Fruit fly (Drosophila melanogaster) whole organism, prepupa: Measurements from ENCODE around the gene CG5079.
A peak's percentile ranks its signal among the peaks of the same experiment; 100 is the strongest.

Experiments
- CG10631 ChIP-seq: fragments of 200-800 bp; sonication (Bioruptor generic); optimal IDR thresholded peaks from 2 replicates; lab custom pipeline; 2016; ENCODE audit warnings: missing biosample characterization, missing genetic modification characterization
- CG10669 ChIP-seq: fragments of 200-800 bp; sonication (Bioruptor generic); optimal IDR thresholded peaks from 3 replicates; lab custom pipeline; 2018; ENCODE audit warnings: missing biosample characterization, mild to moderate bottlenecking, missing genetic modification characterization, moderate library complexity
- CG11762 ChIP-seq: fragments of 200-800 bp; sonication (Bioruptor generic); optimal IDR thresholded peaks from 3 replicates; lab custom pipeline; 2016; ENCODE audit warnings: missing biosample characterization, missing genetic modification characterization; ENCODE audit not compliant: insufficient read depth
- CG11902 ChIP-seq: fragments of 200-800 bp; sonication (Bioruptor generic); optimal IDR thresholded peaks from 3 replicates; lab custom pipeline; 2016; ENCODE audit warnings: missing biosample characterization, missing genetic modification characterization
- CG15336 ChIP-seq: fragments of 200-800 bp; sonication (Bioruptor generic); IDR thresholded peaks from 2 replicates; pipeline ENCODE4 v1.3.6; 2022; ENCODE audit warnings: missing biosample characterization, missing genetic modification characterization
- CG16779 ChIP-seq: fragments of 200-800 bp; sonication (Bioruptor generic); optimal IDR thresholded peaks from 3 replicates; lab custom pipeline; 2017; ENCODE audit warnings: missing biosample characterization, mild to moderate bottlenecking, missing genetic modification characterization
- CG3032 ChIP-seq: fragments of 200-800 bp; optimal IDR thresholded peaks from 2 replicates; lab custom pipeline; 2019; ENCODE audit warnings: missing biosample characterization, mild to moderate bottlenecking, missing genetic modification characterization, moderate library complexity
- CG31627 ChIP-seq: fragments of 200-800 bp; sonication (Bioruptor generic); optimal IDR thresholded peaks from 3 replicates; lab custom pipeline; 2016; ENCODE audit warnings: missing biosample characterization, missing genetic modification characterization
- CG3919 ChIP-seq: fragments of 200-800 bp; sonication (Bioruptor generic); optimal IDR thresholded peaks from 3 replicates; lab custom pipeline; 2016; ENCODE audit warnings: missing biosample characterization, missing genetic modification characterization
- CG6792 ChIP-seq: fragments of 200-800 bp; sonication (Bioruptor generic); optimal IDR thresholded peaks from 3 replicates; lab custom pipeline; 2016; ENCODE audit warnings: missing biosample characterization, missing genetic modification characterization
- CG6854 ChIP-seq: fragments of 200-800 bp; sonication (Bioruptor generic); optimal IDR thresholded peaks from 2 replicates; lab custom pipeline; 2017; ENCODE audit warnings: missing biosample characterization, mild to moderate bottlenecking, missing genetic modification characterization
- CG7368 ChIP-seq: fragments of 200-800 bp; sonication (Bioruptor generic); optimal IDR thresholded peaks from 3 replicates; lab custom pipeline; 2016; ENCODE audit warnings: missing biosample characterization, missing genetic modification characterization
- CG8119 ChIP-seq: fragments of 200-800 bp; sonication (Bioruptor generic); IDR thresholded peaks from 3 replicates; pipeline ENCODE4 v1.3.6; 2022; ENCODE audit warnings: missing biosample characterization, missing genetic modification characterization
- CG8319 ChIP-seq: fragments of 200-800 bp; sonication (Bioruptor generic); optimal IDR thresholded peaks from 3 replicates; lab custom pipeline; 2016; ENCODE audit warnings: missing biosample characterization, missing genetic modification characterization
- CG8632 ChIP-seq: fragments of 200-800 bp; sonication (Bioruptor generic); optimal IDR thresholded peaks from 3 replicates; lab custom pipeline; 2016; ENCODE audit warnings: missing biosample characterization, missing genetic modification characterization
- Eip75B ChIP-seq: fragments of 200-800 bp; sonication (Bioruptor generic); optimal IDR thresholded peaks from 3 replicates; lab custom pipeline; 2016; ENCODE audit warnings: missing biosample characterization, missing genetic modification characterization
- Eip78C ChIP-seq: fragments of 200-800 bp; sonication (Bioruptor generic); peaks from one replicate; lab custom pipeline; 2016; ENCODE audit warnings: missing biosample characterization, missing genetic modification characterization
- Eip93F ChIP-seq: fragments of 200-800 bp; sonication (Bioruptor generic); optimal IDR thresholded peaks from 2 replicates; lab custom pipeline; 2016; ENCODE audit warnings: missing biosample characterization, mild to moderate bottlenecking, missing genetic modification characterization
- Ets96B ChIP-seq: fragments of 200-800 bp; optimal IDR thresholded peaks from 2 replicates; lab custom pipeline; 2019; ENCODE audit warnings: missing biosample characterization, mild to moderate bottlenecking, missing genetic modification characterization, moderate library complexity
- Gug ChIP-seq: fragments of 200-800 bp; sonication (Bioruptor generic); IDR thresholded peaks from 2 replicates; pipeline ENCODE4 v1.3.6; 2022; ENCODE audit warnings: missing biosample characterization, missing genetic modification characterization
- Hr39 ChIP-seq: fragments of 200-800 bp; sonication (Bioruptor generic); optimal IDR thresholded peaks from 2 replicates; lab custom pipeline; 2016; ENCODE audit warnings: missing biosample characterization, missing genetic modification characterization
- Lpt ChIP-seq: fragments of 200-800 bp; sonication (Bioruptor generic); optimal IDR thresholded peaks from 3 replicates; lab custom pipeline; 2016; ENCODE audit warnings: missing biosample characterization, missing genetic modification characterization
- Met ChIP-seq: fragments of 200-800 bp; sonication (Bioruptor generic); optimal IDR thresholded peaks from 3 replicates; lab custom pipeline; 2016; ENCODE audit warnings: missing biosample characterization, missing genetic modification characterization
- OdsH ChIP-seq: fragments of 200-800 bp; sonication (Bioruptor generic); optimal IDR thresholded peaks from 3 replicates; lab custom pipeline; 2016; ENCODE audit warnings: missing biosample characterization, missing genetic modification characterization
- Smox ChIP-seq: fragments of 200-800 bp; sonication (Bioruptor generic); optimal IDR thresholded peaks from 3 replicates; lab custom pipeline; 2016; ENCODE audit warnings: missing biosample characterization, missing genetic modification characterization
- Sox14 ChIP-seq: fragments of 200-800 bp; sonication (Bioruptor generic); optimal IDR thresholded peaks from 3 replicates; lab custom pipeline; 2016; ENCODE audit warnings: missing biosample characterization, missing genetic modification characterization
- Sox15 ChIP-seq: fragments of 200-800 bp; sonication (Bioruptor generic); optimal IDR thresholded peaks from 3 replicates; lab custom pipeline; 2016; ENCODE audit warnings: missing biosample characterization, missing genetic modification characterization
- achi ChIP-seq: fragments of 200-800 bp; sonication (Bioruptor generic); optimal IDR thresholded peaks from 3 replicates; lab custom pipeline; 2016; ENCODE audit warnings: missing biosample characterization, missing genetic modification characterization
- cyc ChIP-seq: fragments of 200-800 bp; sonication (Bioruptor generic); optimal IDR thresholded peaks from 3 replicates; lab custom pipeline; 2016; ENCODE audit warnings: missing biosample characterization, missing genetic modification characterization
- dac ChIP-seq: fragments of 200-800 bp; sonication (Bioruptor generic); optimal IDR thresholded peaks from 2 replicates; lab custom pipeline; 2017; ENCODE audit warnings: missing biosample characterization, mild to moderate bottlenecking, missing genetic modification characterization
- dsx ChIP-seq: fragments of 200-800 bp; optimal IDR thresholded peaks from 3 replicates; lab custom pipeline; 2019; ENCODE audit warnings: missing biosample characterization, mild to moderate bottlenecking, missing genetic modification characterization, moderate library complexity; ENCODE audit not compliant: poor library complexity, severe bottlenecking
- fd59A ChIP-seq: fragments of 200-800 bp; sonication (Bioruptor generic); optimal IDR thresholded peaks from 2 replicates; lab custom pipeline; 2017; ENCODE audit warnings: missing biosample characterization, mild to moderate bottlenecking, missing genetic modification characterization, missing genetic modification reagents
- fd85E ChIP-seq: fragments of 200-800 bp; sonication (Bioruptor generic); optimal IDR thresholded peaks from 3 replicates; lab custom pipeline; 2016; ENCODE audit warnings: missing biosample characterization, missing genetic modification characterization
- fkh ChIP-seq: fragments of 200-800 bp; sonication (Bioruptor generic); optimal IDR thresholded peaks from 3 replicates; lab custom pipeline; 2017; ENCODE audit warnings: missing biosample characterization, mild to moderate bottlenecking, missing genetic modification characterization, moderate library complexity
- lz ChIP-seq: fragments of 200-800 bp; sonication (Bioruptor generic); optimal IDR thresholded peaks from 3 replicates; lab custom pipeline; 2016; ENCODE audit warnings: missing biosample characterization, missing genetic modification characterization
- net ChIP-seq: fragments of 200-800 bp; sonication (Bioruptor generic); optimal IDR thresholded peaks from 3 replicates; lab custom pipeline; 2016; ENCODE audit warnings: missing biosample characterization, missing genetic modification characterization
- pdm3 ChIP-seq: fragments of 200-800 bp; sonication (Bioruptor generic); optimal IDR thresholded peaks from 3 replicates; lab custom pipeline; 2016; ENCODE audit warnings: missing biosample characterization, missing genetic modification characterization
- salr ChIP-seq, 2 experiments: fragments of 200-800 bp; sonication (Bioruptor generic); optimal IDR thresholded peaks; 3 replicates each; lab custom pipeline; 2016 to 2018; ENCODE audit warnings: missing biosample characterization in 2 of 2, missing genetic modification characterization in 2 of 2, mild to moderate bottlenecking in 1 of 2
- svp ChIP-seq: fragments of 200-800 bp; sonication (Bioruptor generic); peaks from one replicate; lab custom pipeline; 2016; ENCODE audit warnings: missing biosample characterization, missing genetic modification characterization
- vri ChIP-seq: fragments of 200-800 bp; sonication (Bioruptor generic); optimal IDR thresholded peaks from 3 replicates; lab custom pipeline; 2016; ENCODE audit warnings: missing biosample characterization, mild to moderate bottlenecking, missing genetic modification characterization

Gene CG5079

DNA sequence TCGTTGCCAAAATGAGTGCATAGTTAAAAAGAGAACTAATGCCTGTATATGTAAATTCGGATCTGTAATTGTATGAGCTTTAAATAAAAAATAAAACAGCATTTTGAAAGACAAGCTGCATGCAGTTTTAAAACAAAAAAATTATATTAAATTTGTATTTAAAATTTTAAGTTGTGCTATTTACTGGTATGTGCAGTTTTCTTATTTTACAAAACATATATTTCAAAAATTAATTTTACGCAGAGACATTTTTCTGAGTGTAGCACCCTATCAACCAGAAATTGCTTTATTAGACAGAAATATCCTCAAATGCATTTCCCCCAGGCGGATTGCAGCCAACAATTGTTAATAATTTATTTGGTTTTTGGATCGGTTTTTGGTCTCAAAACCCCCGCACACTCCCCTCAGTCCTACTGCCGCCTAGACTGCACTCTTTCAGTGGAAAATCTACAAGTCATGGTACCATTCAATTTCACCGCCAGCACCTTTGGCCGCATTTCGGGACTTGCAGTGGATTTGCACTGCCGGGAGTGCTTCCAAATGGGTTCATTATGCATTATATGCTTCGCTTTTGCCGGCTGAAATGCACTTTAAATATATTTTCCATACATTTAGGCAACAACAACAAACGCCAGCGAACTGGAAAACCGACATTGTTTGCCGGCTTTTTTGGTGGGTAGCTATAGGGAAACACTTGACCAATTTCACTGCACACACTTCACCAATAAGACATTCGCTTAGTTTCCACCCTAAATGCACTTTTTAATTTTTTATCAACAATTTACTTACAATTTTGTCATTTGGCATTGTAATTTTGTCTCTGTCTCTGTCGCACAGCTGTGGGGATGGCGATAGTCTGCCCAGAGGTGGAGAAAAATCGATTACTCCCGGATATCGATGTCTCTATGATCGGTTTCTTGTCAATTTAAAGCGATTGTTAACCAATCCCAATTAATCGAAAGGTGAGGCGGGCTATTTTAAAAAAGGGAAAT is 10.6 kb downstream of the CG5079 start, which contains the start of gene Npl4 (continued):
- TF ChIP-seq CG31627 (GFP tag; lab: Kevin White, UChicago) = peak; percentile 12
- no peak for TF ChIP-seq vri
- peak in 1 of 2 experiments; percentile 49 for TF ChIP-seq salr (GFP tag; optimal IDR thresholded peaks at IDR 0.05; lab: Kevin White, UChicago)
- peak; percentile 8 for TF ChIP-seq Sox14 (GFP tag; lab: Kevin White, UChicago)
- no peak for TF ChIP-seq CG8632
- peak; percentile 11 for TF ChIP-seq Eip75B (GFP tag; lab: Kevin White, UChicago)
- no peak for TF ChIP-seq CG6854 (GFP tag; lab: Kevin White, UChicago)
- peak; percentile 9 for TF ChIP-seq CG7368 (GFP tag; lab: Kevin White, UChicago)
- no peak for TF ChIP-seq CG11902 (GFP tag; lab: Kevin White, UChicago)
- TF ChIP-seq CG8119 (GFP tag; lab: Robert Waterston, UW) = peak; percentile 67
- TF ChIP-seq Eip93F (GFP tag; lab: Kevin White, UChicago) = no peak
- TF ChIP-seq Sox15 = no peak
- peak; percentile 43 for TF ChIP-seq Met (GFP tag; lab: Kevin White, UChicago)
- peak; percentile 29 for TF ChIP-seq dsx (GFP tag; lab: Kevin White, UChicago)
- TF ChIP-seq dac (GFP tag; lab: Kevin White, UChicago) = no peak
- peak; percentile 67 for TF ChIP-seq CG15336 (GFP tag; lab: Robert Waterston, UW)
- TF ChIP-seq net = peak; percentile 39
- no peak for TF ChIP-seq CG3919 (GFP tag; lab: Kevin White, UChicago)
- peak; percentile 31; the same call in 1 of the 2 replicates for TF ChIP-seq Gug (GFP tag; lab: Robert Waterston, UW)
- TF ChIP-seq lz (GFP tag; lab: Kevin White, UChicago) = no peak
- TF ChIP-seq achi (GFP tag; lab: Kevin White, UChicago) = peak; percentile 46
- TF ChIP-seq CG3032 (tag; lab: Kevin White, UChicago) = peak; percentile 34
- no peak for TF ChIP-seq fd85E (GFP tag; lab: Kevin White, UChicago)
- no peak for TF ChIP-seq fd59A (GFP tag; lab: Kevin White, UChicago)
- TF ChIP-seq Smox (GFP tag; lab: Kevin White, UChicago) = no peak
- peak; percentile 27 for TF ChIP-seq CG6792 (GFP tag; lab: Kevin White, UChicago)
- TF ChIP-seq cyc = peak; percentile 3
- TF ChIP-seq CG16779 (tag; lab: Kevin White, UChicago) = no peak
- TF ChIP-seq pdm3 (GFP tag; lab: Kevin White, UChicago) = no peak
- TF ChIP-seq fkh = no peak
- TF ChIP-seq CG8319 (GFP tag; lab: Kevin White, UChicago) = no peak
- TF ChIP-seq Ets96B (tag; lab: Kevin White, UChicago) = no peak
- peak; percentile 23 for TF ChIP-seq Hr39
- TF ChIP-seq CG11762 (GFP tag; lab: Kevin White, UChicago) = peak; percentile 35
- peak; percentile 46 for TF ChIP-seq Eip78C
- TF ChIP-seq Lpt (GFP tag; lab: Kevin White, UChicago) = peak; percentile 33
- TF ChIP-seq CG10631 = no peak

DNA sequence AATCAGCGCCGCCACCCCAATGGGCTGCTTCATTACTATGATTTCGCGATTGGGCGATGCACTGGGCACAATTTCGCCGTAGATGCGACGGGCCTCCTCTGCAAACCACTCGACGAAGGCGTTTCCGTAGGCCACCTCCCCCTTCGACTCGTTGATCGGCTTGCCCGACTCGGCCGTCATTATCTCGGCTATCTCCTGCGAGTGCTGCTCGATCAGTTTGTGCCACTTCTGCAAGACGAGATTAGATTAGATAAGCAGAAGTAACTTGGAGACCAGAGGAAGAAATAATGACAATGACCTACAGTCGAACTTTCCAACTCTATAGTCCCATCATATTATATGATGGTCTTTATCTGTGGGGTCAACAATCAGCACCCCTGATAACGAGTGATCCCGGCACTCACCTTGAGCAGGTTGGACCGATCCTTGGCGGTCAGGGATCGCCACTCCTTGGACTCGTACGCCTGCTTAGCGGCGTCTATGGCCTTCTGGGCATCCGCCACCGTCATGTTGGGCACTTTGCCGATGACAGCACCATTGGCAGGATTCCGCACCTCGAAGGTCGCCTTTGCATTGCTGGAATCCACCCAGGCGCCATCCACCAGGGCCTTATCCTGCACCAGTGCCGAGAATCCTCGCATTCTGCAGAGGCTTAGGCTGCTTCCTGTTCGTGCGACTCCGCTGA is 12.6 kb downstream of the CG5079 start:
- TF ChIP-seq svp (GFP tag; lab: Kevin White, UChicago) = peak; percentile 92
- TF ChIP-seq OdsH = no peak
- no peak for TF ChIP-seq CG10669 (GFP tag; lab: Kevin White, UChicago)
